Worm (Caenorhabditis elegans) whole organism, L4 larva: Measurements from ENCODE around the gene col-165.

Experiments used
- R02D3.7 ChIP-seq: fragments of 150-350 bp; sonication (generic microtip); optimal IDR thresholded peaks from 3 replicates; lab custom pipeline; 2014; ENCODE audit warnings: missing biosample characterization, missing genetic modification characterization
- Y105C5A.15 ChIP-seq: fragments of 200-800 bp; sonication (Bioruptor generic); IDR thresholded peaks from 2 replicates; pipeline ENCODE4 v1.3.6; 2022; ENCODE audit warnings: missing genetic modification characterization, missing compliant biosample characterization
- ZK337.2 ChIP-seq: fragments of 200-800 bp; sonication (Bioruptor generic); IDR thresholded peaks from 2 replicates; pipeline ENCODE4 v1.3.6; 2022; ENCODE audit warnings: missing genetic modification reagents, missing genetic modification characterization, missing compliant biosample characterization
- aha-1 ChIP-seq: fragments of 150-350 bp; peaks from one replicate; lab custom pipeline; 2014; ENCODE audit warnings: missing biosample characterization, missing genetic modification characterization
- aly-2 ChIP-seq: sonication (generic microtip); optimal IDR thresholded peaks from 2 replicates; lab custom pipeline; 2018; ENCODE audit warnings: missing biosample characterization, missing genetic modification characterization
- arid-1 ChIP-seq: fragments of 200-800 bp; sonication (Bioruptor generic); conservative IDR thresholded peaks from 2 replicates; pipeline ENCODE4 v1.3.6; 2022; ENCODE audit warnings: missing genetic modification reagents, missing genetic modification characterization, missing compliant biosample characterization
- attf-4 ChIP-seq: sonication (generic microtip); optimal IDR thresholded peaks from 3 replicates; lab custom pipeline; 2017; ENCODE audit warnings: missing biosample characterization, missing genetic modification characterization
- ceh-28 ChIP-seq: fragments of 150-350 bp; optimal IDR thresholded peaks from 2 replicates; lab custom pipeline; 2014; ENCODE audit warnings: missing biosample characterization, missing genetic modification reagents, missing genetic modification characterization
- ceh-32 ChIP-seq: sonication (generic microtip); optimal IDR thresholded peaks from 2 replicates; lab custom pipeline; 2016; ENCODE audit warnings: mild to moderate bottlenecking, missing genetic modification characterization, missing compliant biosample characterization; ENCODE audit not compliant: poor library complexity
- ceh-82 ChIP-seq: sonication (generic microtip); optimal IDR thresholded peaks from 2 replicates; lab custom pipeline; 2017; ENCODE audit warnings: missing biosample characterization, missing genetic modification characterization
- ces-1 ChIP-seq: fragments of 150-350 bp; sonication (generic microtip); optimal IDR thresholded peaks from 4 replicates; lab custom pipeline; 2014; ENCODE audit warnings: missing biosample characterization, missing genetic modification reagents, missing genetic modification characterization
- ctbp-1 ChIP-seq: fragments of 200-800 bp; sonication (Bioruptor generic); IDR thresholded peaks from 2 replicates; pipeline ENCODE4 v1.3.6; 2022; ENCODE audit warnings: missing genetic modification reagents, missing genetic modification characterization, missing compliant biosample characterization
- daf-16 ChIP-seq, 3 experiments: sonication (generic microtip); optimal IDR thresholded peaks; 2 replicates each; lab custom pipeline; 2016 to 2017; ENCODE audit warnings: missing genetic modification characterization in 3 of 3, missing genetic modification reagents in 3 of 3, mild to moderate bottlenecking in 2 of 3, missing compliant biosample characterization in 2 of 3, missing biosample characterization in 1 of 3, moderate library complexity in 1 of 3
- dmd-6 ChIP-seq: fragments of 200-800 bp; sonication (Bioruptor generic); IDR thresholded peaks from 2 replicates; pipeline ENCODE4 v1.3.6; 2022; ENCODE audit warnings: missing genetic modification reagents, missing genetic modification characterization, missing compliant biosample characterization
- dve-1 ChIP-seq: sonication (generic microtip); optimal IDR thresholded peaks from 2 replicates; lab custom pipeline; 2017; ENCODE audit warnings: antibody characterized with exemption, mild to moderate bottlenecking, missing genetic modification characterization, missing compliant biosample characterization; ENCODE audit not compliant: insufficient read depth
- egl-27 ChIP-seq: sonication (generic microtip); optimal IDR thresholded peaks from 3 replicates; lab custom pipeline; 2017; ENCODE audit warnings: missing biosample characterization, missing genetic modification reagents, missing genetic modification characterization
- fkh-10 ChIP-seq: fragments of 150-350 bp; optimal IDR thresholded peaks from 2 replicates; lab custom pipeline; 2014; ENCODE audit warnings: missing biosample characterization, missing genetic modification reagents, missing genetic modification characterization
- hlh-11 ChIP-seq: fragments of 200-800 bp; sonication (Bioruptor generic); optimal IDR thresholded peaks from 2 replicates; lab custom pipeline; 2018; ENCODE audit warnings: mild to moderate bottlenecking, missing genetic modification characterization, missing compliant biosample characterization
- hlh-30 ChIP-seq: sonication (generic microtip); optimal IDR thresholded peaks from 2 replicates; lab custom pipeline; 2017; ENCODE audit warnings: antibody characterized with exemption, mild to moderate bottlenecking, missing genetic modification characterization, missing compliant biosample characterization; ENCODE audit not compliant: insufficient read depth
- lim-7 ChIP-seq: fragments of 200-800 bp; sonication (Bioruptor generic); IDR thresholded peaks from 2 replicates; pipeline ENCODE4 v1.3.6; 2022; ENCODE audit warnings: missing genetic modification characterization, missing compliant biosample characterization
- lin-1 ChIP-seq: fragments of 200-800 bp; sonication (Bioruptor generic); IDR thresholded peaks from 2 replicates; pipeline ENCODE4 v1.3.6; 2022; ENCODE audit warnings: missing genetic modification reagents, missing genetic modification characterization, missing compliant biosample characterization
- lin-39 ChIP-seq: fragments of 150-350 bp; optimal IDR thresholded peaks from 2 replicates; lab custom pipeline; 2014; ENCODE audit warnings: missing biosample characterization, missing genetic modification reagents, missing genetic modification characterization
- madf-5 ChIP-seq, 2 experiments: fragments of 200-800 bp; sonication (Bioruptor generic); IDR thresholded peaks; 2 replicates each; pipeline ENCODE4 v1.3.6; 2022; ENCODE audit warnings: missing compliant biosample characterization in 2 of 2, missing genetic modification characterization in 2 of 2
- mdt-29 ChIP-seq: fragments of 200-800 bp; sonication (Bioruptor generic); IDR thresholded peaks from 2 replicates; pipeline ENCODE4 v1.3.6; 2022; ENCODE audit warnings: missing genetic modification reagents, missing genetic modification characterization, missing compliant biosample characterization
- mep-1 ChIP-seq: fragments of 150-350 bp; sonication (generic microtip); optimal IDR thresholded peaks from 3 replicates; lab custom pipeline; 2014; ENCODE audit warnings: missing biosample characterization, missing genetic modification characterization
- mes-2 ChIP-seq: sonication (generic microtip); optimal IDR thresholded peaks from 2 replicates; lab custom pipeline; 2016; ENCODE audit warnings: missing genotype, mild to moderate bottlenecking, missing genetic modification characterization, missing compliant biosample characterization; ENCODE audit not compliant: poor library complexity, severe bottlenecking
- mxl-3 ChIP-seq: fragments of 200-800 bp; sonication (Bioruptor generic); optimal IDR thresholded peaks from 2 replicates; lab custom pipeline; 2018; ENCODE audit warnings: mild to moderate bottlenecking, missing genetic modification characterization, missing compliant biosample characterization
- nhr-102 ChIP-seq: sonication (generic microtip); optimal IDR thresholded peaks from 2 replicates; lab custom pipeline; 2016; ENCODE audit warnings: mild to moderate bottlenecking, missing genetic modification characterization, moderate library complexity, missing compliant biosample characterization
- nhr-11 ChIP-seq: fragments of 150-350 bp; optimal IDR thresholded peaks from 2 replicates; lab custom pipeline; 2014; ENCODE audit warnings: missing biosample characterization, missing genetic modification characterization
- nhr-111 ChIP-seq: fragments of 200-800 bp; sonication (Bioruptor generic); optimal IDR thresholded peaks from 2 replicates; lab custom pipeline; 2018; ENCODE audit warnings: mild to moderate bottlenecking, missing genetic modification characterization, missing compliant biosample characterization
- nhr-237 ChIP-seq: sonication (generic microtip); optimal IDR thresholded peaks from 2 replicates; lab custom pipeline; 2017; ENCODE audit warnings: missing biosample characterization, missing genetic modification characterization
- nhr-42 ChIP-seq: fragments of 200-800 bp; sonication (Bioruptor generic); IDR thresholded peaks from 2 replicates; pipeline ENCODE4 v1.3.6; 2022; ENCODE audit warnings: missing genetic modification characterization, missing compliant biosample characterization
- nhr-48 ChIP-seq: sonication (generic microtip); optimal IDR thresholded peaks from 2 replicates; lab custom pipeline; 2016; ENCODE audit warnings: mild to moderate bottlenecking, missing genetic modification characterization, missing compliant biosample characterization
- pha-4 ChIP-seq, 2 experiments: fragments of 150-350 bp in 1 of 2; fragments of 200-800 bp in 1 of 2; sonication (Bioruptor generic) in 1 of 2; IDR thresholded peaks in 1 of 2; optimal IDR thresholded peaks in 1 of 2; 2 replicates each; pipeline versions ENCODE4 v1.3.6 to Lab custom; 2014 to 2022; ENCODE audit warnings: missing genetic modification characterization in 2 of 2, missing genetic modification reagents in 2 of 2, missing biosample characterization in 1 of 2, missing compliant biosample characterization in 1 of 2
- rbr-2 ChIP-seq: sonication (generic microtip); optimal IDR thresholded peaks from 2 replicates; lab custom pipeline; 2016; ENCODE audit warnings: missing genotype, missing genetic modification characterization, missing compliant biosample characterization
- sdz-12 ChIP-seq: fragments of 200-800 bp; sonication (Bioruptor generic); optimal IDR thresholded peaks from 2 replicates; lab custom pipeline; 2018; ENCODE audit warnings: mild to moderate bottlenecking, missing genetic modification characterization, missing compliant biosample characterization
- skn-1 ChIP-seq: fragments of 150-350 bp; optimal IDR thresholded peaks from 2 replicates; lab custom pipeline; 2014; ENCODE audit warnings: missing biosample characterization, missing genetic modification characterization
- snpc-1.2 ChIP-seq: fragments of 200-800 bp; sonication (Bioruptor generic); IDR thresholded peaks from 2 replicates; pipeline ENCODE4 v1.3.6; 2022; ENCODE audit warnings: missing genetic modification reagents, missing genetic modification characterization, missing compliant biosample characterization
- snpc-4 ChIP-seq: fragments of 150-350 bp; optimal IDR thresholded peaks from 2 replicates; lab custom pipeline; 2014; ENCODE audit warnings: missing biosample characterization, missing genetic modification characterization
- tag-97 ChIP-seq: fragments of 200-800 bp; sonication (Bioruptor generic); IDR thresholded peaks from 2 replicates; pipeline ENCODE4 v1.3.6; 2022; ENCODE audit warnings: missing genetic modification characterization, missing compliant biosample characterization
- tra-1 ChIP-seq: fragments of 200-800 bp; sonication (Bioruptor generic); IDR thresholded peaks from 2 replicates; pipeline ENCODE4 v1.3.6; 2022; ENCODE audit warnings: missing genetic modification reagents, missing genetic modification characterization, missing compliant biosample characterization
- unc-39 ChIP-seq: sonication (generic microtip); optimal IDR thresholded peaks from 2 replicates; lab custom pipeline; 2017; ENCODE audit warnings: missing biosample characterization, missing genetic modification characterization
- unc-62 ChIP-seq, 3 experiments: fragments of 150-350 bp in 1 of 3; sonication (generic microtip); optimal IDR thresholded peaks in 2 of 3; peaks in 1 of 3; 1 replicate in 1 of 3; 2 replicates in 2 of 3; lab custom pipeline; 2014 to 2017; ENCODE audit warnings: missing biosample characterization in 3 of 3, missing genetic modification characterization in 3 of 3, missing genetic modification reagents in 3 of 3, missing genotype in 1 of 3
- zag-1 ChIP-seq: fragments of 150-350 bp; optimal IDR thresholded peaks from 2 replicates; lab custom pipeline; 2014; ENCODE audit warnings: missing biosample characterization, missing genetic modification characterization
- zfp-2 ChIP-seq: sonication (generic microtip); optimal IDR thresholded peaks from 2 replicates; lab custom pipeline; 2016; ENCODE audit warnings: mild to moderate bottlenecking, missing genetic modification characterization, missing compliant biosample characterization
- zfp-3 ChIP-seq: fragments of 200-800 bp; sonication (Bioruptor generic); conservative IDR thresholded peaks from 2 replicates; pipeline ENCODE4 v1.3.6; 2022; ENCODE audit warnings: missing genetic modification reagents, missing genetic modification characterization, missing compliant biosample characterization
- zip-2 ChIP-seq: fragments of 150-350 bp; optimal IDR thresholded peaks from 2 replicates; lab custom pipeline; 2014; ENCODE audit warnings: missing biosample characterization, missing genetic modification characterization
- ztf-7 ChIP-seq: fragments of 150-350 bp; optimal IDR thresholded peaks from 2 replicates; lab custom pipeline; 2014; ENCODE audit warnings: missing biosample characterization, missing genetic modification characterization

The col-165 gene

DNA sequence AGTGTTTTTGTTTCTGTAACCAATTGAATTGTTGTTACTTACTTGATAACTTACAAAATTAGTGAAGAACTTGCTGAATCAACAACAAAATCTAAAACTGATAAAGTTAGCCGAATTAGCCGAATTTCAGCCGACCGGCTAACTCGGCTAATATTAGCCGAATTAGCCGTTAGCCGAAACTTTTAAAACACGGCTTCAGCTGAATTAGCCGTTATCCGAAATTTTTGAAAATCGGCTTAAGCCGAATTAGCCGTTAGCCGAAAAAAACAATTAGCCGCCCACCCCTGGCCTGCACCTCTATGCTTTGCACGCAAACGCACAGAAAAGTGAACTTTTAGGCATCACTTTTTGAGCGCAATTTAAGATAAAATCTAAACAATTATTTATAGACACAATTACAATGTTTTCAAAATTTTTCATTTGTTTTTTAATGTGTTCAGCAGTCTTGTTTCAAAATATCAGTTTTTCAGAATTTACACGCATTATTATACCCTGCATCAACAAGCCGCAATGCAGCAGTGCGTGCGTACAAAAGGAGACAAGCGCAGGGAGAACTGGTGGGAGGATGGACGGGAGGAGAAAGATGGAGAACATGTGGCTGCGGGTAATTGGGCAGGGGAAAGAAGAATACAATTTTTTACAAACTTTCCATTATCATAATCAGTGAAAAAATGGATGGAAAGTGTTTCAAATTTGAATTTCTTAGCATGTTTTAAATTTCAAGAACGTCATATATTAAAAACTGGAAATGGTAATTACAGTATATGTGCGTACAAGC is 41.8 kb downstream of the col-165 start (continued):
- TF ChIP-seq tag-97 (GFP tag; lab: Robert Waterston, UW): no peak
- TF ChIP-seq egl-27 (tag; lab: Kevin White, UChicago): no peak
- TF ChIP-seq unc-62 (GFP tag; optimal IDR thresholded peaks at IDR 0.05 in 1 of 2; lab: Kevin White, UChicago): peak in 1 of 2 experiments; percentile 67
- TF ChIP-seq unc-62 (tag; optimal IDR thresholded peaks at IDR 0.05; lab: Kevin White, UChicago): no peak
- TF ChIP-seq skn-1 (tag; lab: Kevin White, UChicago): no peak
- peak; percentile 91 for TF ChIP-seq mep-1
- peak; percentile 78 for TF ChIP-seq mxl-3 (GFP tag; lab: Kevin White, UChicago)
- no peak for TF ChIP-seq ceh-32 (tag; lab: Kevin White, UChicago)
- no peak for TF ChIP-seq snpc-1.2
- peak; percentile 33 to 89 for TF ChIP-seq daf-16 (GFP tag; optimal IDR thresholded peaks at IDR 0.05; lab: Kevin White, UChicago)
- TF ChIP-seq daf-16 (tag; optimal IDR thresholded peaks at IDR 0.05; lab: Kevin White, UChicago): peak; percentile 74
- TF ChIP-seq nhr-237 (tag; lab: Kevin White, UChicago): no peak
- TF ChIP-seq snpc-4 (tag; lab: Kevin White, UChicago): no peak
- peak; percentile 12 for TF ChIP-seq zfp-2 (tag; lab: Kevin White, UChicago)
- TF ChIP-seq arid-1: no peak
- no peak for TF ChIP-seq Y105C5A.15
- TF ChIP-seq ceh-82 (tag; lab: Kevin White, UChicago): no peak
- no peak for TF ChIP-seq ces-1 (GFP tag; lab: Kevin White, UChicago)
- TF ChIP-seq attf-4 (tag; lab: Kevin White, UChicago): no peak
- no peak for TF ChIP-seq ZK337.2 (GFP tag; lab: Robert Waterston, UW)
- TF ChIP-seq mdt-29: no peak
- TF ChIP-seq nhr-11 (tag; lab: Kevin White, UChicago): no peak
- no peak for TF ChIP-seq sdz-12 (GFP tag; lab: Kevin White, UChicago)
- TF ChIP-seq dve-1 (tag; lab: Kevin White, UChicago): peak; percentile 94
- peak; percentile 58 for TF ChIP-seq nhr-48 (tag; lab: Kevin White, UChicago)
- peak; percentile 83 for TF ChIP-seq hlh-11 (tag; lab: Kevin White, UChicago)
- TF ChIP-seq mes-2 (tag; lab: Kevin White, UChicago): peak; percentile 92
- no peak for TF ChIP-seq madf-5 (GFP tag; IDR thresholded peaks at IDR 0.05; lab: Robert Waterston, UW)
- peak; percentile 88 for TF ChIP-seq rbr-2 (tag; lab: Kevin White, UChicago)
- no peak for TF ChIP-seq nhr-111 (GFP tag; lab: Kevin White, UChicago)
- TF ChIP-seq R02D3.7 (tag; lab: Kevin White, UChicago): no peak
- TF ChIP-seq dmd-6 (GFP tag; lab: Robert Waterston, UW): peak; percentile 66
- no peak for TF ChIP-seq aly-2 (tag; lab: Kevin White, UChicago)
- TF ChIP-seq lin-39: no peak
- no peak for TF ChIP-seq aha-1 (tag; lab: Kevin White, UChicago)
- TF ChIP-seq nhr-102 (tag; lab: Kevin White, UChicago): no peak
- peak; percentile 74; the same call in 1 of the 2 replicates for TF ChIP-seq pha-4 (GFP tag; IDR thresholded peaks at IDR 0.05; lab: Robert Waterston, UW)
- TF ChIP-seq pha-4 (tag; optimal IDR thresholded peaks at IDR 0.05; lab: Kevin White, UChicago): no peak
- no peak for TF ChIP-seq lim-7 (GFP tag; lab: Robert Waterston, UW)
- no peak for TF ChIP-seq ceh-28 (tag; lab: Kevin White, UChicago)
- TF ChIP-seq zfp-3 (GFP tag; lab: Robert Waterston, UW): peak; percentile 55; the same call in 1 of the 2 replicates
- peak; percentile 38 for TF ChIP-seq fkh-10
- TF ChIP-seq nhr-42: peak; percentile 86
- TF ChIP-seq lin-1 (GFP tag; lab: Robert Waterston, UW): no peak; the same call in 1 of the 2 replicates
- TF ChIP-seq tra-1 (GFP tag; lab: Robert Waterston, UW): no peak
- 0 out of 2 replicates have a peak, but pooled peaks have one; percentile 32 for TF ChIP-seq ctbp-1 (GFP tag; lab: Robert Waterston, UW)
- peak; percentile 71 for TF ChIP-seq hlh-30 (tag; lab: Kevin White, UChicago)
- TF ChIP-seq zag-1 (tag; lab: Kevin White, UChicago): no peak
- peak; percentile 63 for TF ChIP-seq ztf-7 (tag; lab: Kevin White, UChicago)
- TF ChIP-seq zip-2 (tag; lab: Kevin White, UChicago): peak; percentile 64
- no peak for TF ChIP-seq unc-39 (tag; lab: Kevin White, UChicago)
